Fruit fly (Drosophila melanogaster) whole organism, embryonic: ENCODE measurements around the gene cav.

Experiments used
- Atf-2 ChIP-seq: fragments of 200-800 bp; sonication (Bioruptor generic); optimal IDR thresholded peaks from 2 replicates; lab custom pipeline; 2016; ENCODE audit warnings: missing biosample characterization, missing genetic modification characterization
- Bdp1 ChIP-seq: fragments of 200-800 bp; sonication (Bioruptor generic); optimal IDR thresholded peaks from 3 replicates; lab custom pipeline; 2016; ENCODE audit warnings: missing biosample characterization, missing genetic modification characterization
- CG10274 ChIP-seq: fragments of 200-800 bp; sonication (Bioruptor generic); optimal IDR thresholded peaks from 3 replicates; lab custom pipeline; 2017; ENCODE audit warnings: missing biosample characterization, mild to moderate bottlenecking, missing genetic modification characterization
- CG10565 ChIP-seq: fragments of 200-800 bp; sonication (Bioruptor generic); optimal IDR thresholded peaks from 3 replicates; lab custom pipeline; 2016; ENCODE audit warnings: missing biosample characterization, mild to moderate bottlenecking, missing genetic modification characterization
- CG12769 ChIP-seq: fragments of 200-800 bp; sonication (Bioruptor generic); optimal IDR thresholded peaks from 2 replicates; lab custom pipeline; 2019; ENCODE audit warnings: missing biosample characterization, mild to moderate bottlenecking, missing genetic modification characterization, moderate library complexity
- CG13424 ChIP-seq: fragments of 200-800 bp; sonication (Bioruptor generic); optimal IDR thresholded peaks from 2 replicates; lab custom pipeline; 2019; ENCODE audit warnings: missing biosample characterization, mild to moderate bottlenecking, missing genetic modification characterization, moderate library complexity
- CG1647 ChIP-seq: fragments of 200-800 bp; sonication (Bioruptor generic); optimal IDR thresholded peaks from 3 replicates; lab custom pipeline; 2016; ENCODE audit warnings: missing biosample characterization, missing genetic modification characterization
- CG16815 ChIP-seq: fragments of 200-800 bp; sonication (Bioruptor generic); optimal IDR thresholded peaks from 3 replicates; lab custom pipeline; 2017; ENCODE audit warnings: missing biosample characterization, mild to moderate bottlenecking, missing genetic modification characterization
- CG2199 ChIP-seq: fragments of 200-800 bp; sonication (Bioruptor generic); IDR thresholded peaks from 3 replicates; pipeline ENCODE4 v1.3.6; 2022; ENCODE audit warnings: missing biosample characterization, missing genetic modification characterization
- CG30020 ChIP-seq: fragments of 200-800 bp; optimal IDR thresholded peaks from 2 replicates; lab custom pipeline; 2019; ENCODE audit warnings: missing biosample characterization, mild to moderate bottlenecking, missing genetic modification characterization, moderate library complexity
- CG31365 ChIP-seq: fragments of 200-800 bp; sonication (Bioruptor generic); optimal IDR thresholded peaks from 2 replicates; lab custom pipeline; 2018; ENCODE audit warnings: missing biosample characterization, mild to moderate bottlenecking, missing genetic modification characterization
- CG4730 ChIP-seq: fragments of 200-800 bp; sonication (Bioruptor generic); IDR thresholded peaks from 2 replicates; pipeline ENCODE4 v1.3.6; 2022; ENCODE audit warnings: missing biosample characterization, missing genetic modification characterization
- CG6654 ChIP-seq: fragments of 200-800 bp; sonication (Bioruptor generic); optimal IDR thresholded peaks from 2 replicates; lab custom pipeline; 2017; ENCODE audit warnings: missing biosample characterization, mild to moderate bottlenecking, missing genetic modification characterization
- CG6765 ChIP-seq: fragments of 200-800 bp; sonication (Bioruptor generic); optimal IDR thresholded peaks from 3 replicates; lab custom pipeline; 2017; ENCODE audit warnings: missing biosample characterization, mild to moderate bottlenecking, missing genetic modification characterization
- CG7372 ChIP-seq: fragments of 200-800 bp; sonication (Bioruptor generic); IDR thresholded peaks from 2 replicates; pipeline ENCODE4 v1.3.6; 2022; ENCODE audit warnings: missing biosample characterization, missing genetic modification characterization
- CG7786 ChIP-seq: fragments of 200-800 bp; sonication (Bioruptor generic); optimal IDR thresholded peaks from 2 replicates; lab custom pipeline; 2016; ENCODE audit warnings: missing biosample characterization, missing genetic modification characterization
- CG8281 ChIP-seq: fragments of 200-800 bp; sonication (Bioruptor generic); optimal IDR thresholded peaks from 2 replicates; lab custom pipeline; 2018; ENCODE audit warnings: missing biosample characterization, mild to moderate bottlenecking, missing genetic modification characterization, moderate library complexity
- CG8359 ChIP-seq: fragments of 200-800 bp; sonication (Bioruptor generic); optimal IDR thresholded peaks from 2 replicates; lab custom pipeline; 2017; ENCODE audit warnings: missing biosample characterization, mild to moderate bottlenecking, missing genetic modification characterization, borderline replicate concordance
- CG9797 ChIP-seq: fragments of 200-800 bp; sonication (Bioruptor generic); optimal IDR thresholded peaks from 3 replicates; lab custom pipeline; 2018; ENCODE audit warnings: missing biosample characterization, mild to moderate bottlenecking, missing genetic modification characterization
- CTCF ChIP-seq: fragments of 200-800 bp; sonication (Bioruptor generic); optimal IDR thresholded peaks from 2 replicates; lab custom pipeline; 2017; ENCODE audit warnings: missing biosample characterization, mild to moderate bottlenecking, missing genetic modification characterization, moderate library complexity
- Camta ChIP-seq: fragments of 200-800 bp; sonication (Bioruptor generic); optimal IDR thresholded peaks from 2 replicates; lab custom pipeline; 2016; ENCODE audit warnings: missing biosample characterization, missing genetic modification characterization
- D ChIP-seq, 2 experiments: fragments of 200-800 bp in 1 of 2; fragments of >200 bp in 1 of 2; sonication (Bioruptor generic) in 1 of 2; optimal IDR thresholded peaks; 2 replicates in 1 of 2; 3 replicates in 1 of 2; lab custom pipeline; 2017; ENCODE audit warnings: mild to moderate bottlenecking in 1 of 2, missing biosample characterization in 1 of 2, missing genetic modification characterization in 1 of 2, missing genetic modification reagents in 1 of 2
- D19A ChIP-seq: fragments of 200-800 bp; optimal IDR thresholded peaks from 3 replicates; lab custom pipeline; 2019; ENCODE audit warnings: missing biosample characterization, mild to moderate bottlenecking, missing genetic modification characterization, moderate library complexity
- Dek ChIP-seq: fragments of 200-800 bp; sonication (Bioruptor generic); optimal IDR thresholded peaks from 3 replicates; lab custom pipeline; 2019; ENCODE audit warnings: missing biosample characterization, mild to moderate bottlenecking, missing genetic modification characterization, moderate library complexity
- Drgx ChIP-seq: fragments of 200-800 bp; sonication (Bioruptor generic); IDR thresholded peaks from 2 replicates; pipeline ENCODE4 v1.3.6; 2022; ENCODE audit warnings: missing biosample characterization, missing genetic modification characterization
- Gsc ChIP-seq: fragments of 200-800 bp; sonication (Bioruptor generic); IDR thresholded peaks from 2 replicates; pipeline ENCODE4 v1.3.6; 2022; ENCODE audit warnings: missing biosample characterization, missing genetic modification characterization
- HHEX ChIP-seq: fragments of 200-800 bp; sonication (Bioruptor generic); optimal IDR thresholded peaks from 3 replicates; lab custom pipeline; 2017; ENCODE audit warnings: missing biosample characterization, mild to moderate bottlenecking, missing genetic modification characterization, missing genetic modification reagents
- Opbp ChIP-seq: fragments of 200-800 bp; sonication (Bioruptor generic); IDR thresholded peaks from 3 replicates; pipeline ENCODE4 v1.3.6; 2022; ENCODE audit warnings: missing biosample characterization, missing genetic modification characterization; ENCODE audit not compliant: partially characterized antibody
- Rfx ChIP-seq: fragments of 200-800 bp; sonication (Bioruptor generic); IDR thresholded peaks from 2 replicates; pipeline ENCODE4 v1.3.6; 2022; ENCODE audit warnings: missing biosample characterization, missing genetic modification characterization
- Sry-δ ChIP-seq: fragments of 200-800 bp; sonication (Bioruptor generic); optimal IDR thresholded peaks from 2 replicates; lab custom pipeline; 2016; ENCODE audit warnings: missing biosample characterization, missing genetic modification characterization
- YL-1 ChIP-seq: fragments of 200-800 bp; sonication (Bioruptor generic); optimal IDR thresholded peaks from 3 replicates; lab custom pipeline; 2017; ENCODE audit warnings: missing biosample characterization, mild to moderate bottlenecking, missing genetic modification characterization
- ab ChIP-seq: fragments of 200-800 bp; sonication (Bioruptor generic); optimal IDR thresholded peaks from 2 replicates; lab custom pipeline; 2016; ENCODE audit warnings: missing biosample characterization, missing genetic modification characterization
- ap ChIP-seq: fragments of 200-800 bp; sonication (Bioruptor generic); IDR thresholded peaks from 2 replicates; pipeline ENCODE4 v1.3.6; 2022; ENCODE audit warnings: missing biosample characterization, missing genetic modification characterization
- cad ChIP-seq: fragments of >200 bp; optimal IDR thresholded peaks from 2 replicates; lab custom pipeline; 2017; ENCODE audit warnings: missing biosample characterization, missing genetic modification characterization
- fd102C ChIP-seq: fragments of 200-800 bp; sonication (Bioruptor generic); optimal IDR thresholded peaks from 2 replicates; lab custom pipeline; 2018; ENCODE audit warnings: missing biosample characterization, mild to moderate bottlenecking, missing genetic modification characterization, moderate library complexity
- fd96Cb ChIP-seq: fragments of 200-800 bp; sonication (Bioruptor generic); optimal IDR thresholded peaks from 2 replicates; lab custom pipeline; 2018; ENCODE audit warnings: missing biosample characterization, mild to moderate bottlenecking, missing genetic modification characterization, moderate library complexity
- ftz-f1 ChIP-seq: fragments of 200-800 bp; sonication (Bioruptor generic); optimal IDR thresholded peaks from 2 replicates; lab custom pipeline; 2016; ENCODE audit warnings: missing biosample characterization, missing genetic modification characterization
- lilli ChIP-seq: fragments of 200-800 bp; sonication (Bioruptor generic); optimal IDR thresholded peaks from 3 replicates; lab custom pipeline; 2016; ENCODE audit warnings: missing biosample characterization, missing genetic modification characterization
- nmo ChIP-seq: fragments of 200-800 bp; sonication (Bioruptor generic); optimal IDR thresholded peaks from 2 replicates; lab custom pipeline; 2018; ENCODE audit warnings: missing biosample characterization, mild to moderate bottlenecking, missing genetic modification characterization, moderate library complexity
- org-1 ChIP-seq: fragments of 200-800 bp; sonication (Bioruptor generic); optimal IDR thresholded peaks from 2 replicates; lab custom pipeline; 2017; ENCODE audit warnings: missing biosample characterization, missing genetic modification characterization
- pnt ChIP-seq: fragments of 200-800 bp; sonication (Bioruptor generic); optimal IDR thresholded peaks from 3 replicates; lab custom pipeline; 2016; ENCODE audit warnings: missing biosample characterization, missing genetic modification characterization
- psq ChIP-seq: fragments of 200-800 bp; sonication (Bioruptor generic); optimal IDR thresholded peaks from 2 replicates; lab custom pipeline; 2017; ENCODE audit warnings: missing biosample characterization, missing genetic modification characterization
- salm ChIP-seq: fragments of 200-800 bp; sonication (Bioruptor generic); optimal IDR thresholded peaks from 2 replicates; lab custom pipeline; 2018; ENCODE audit warnings: missing biosample characterization, mild to moderate bottlenecking, missing genetic modification characterization
- sc ChIP-seq, 3 experiments: fragments of >200 bp in 2 of 3; fragments of 200-800 bp in 1 of 3; sonication (Bioruptor generic) in 1 of 3; optimal IDR thresholded peaks; 2 replicates in 2 of 3; 3 replicates in 1 of 3; lab custom pipeline; 2017; ENCODE audit warnings: mild to moderate bottlenecking in 1 of 3, missing biosample characterization in 1 of 3, missing genetic modification characterization in 1 of 3, missing genetic modification reagents in 1 of 3
- sens-2 ChIP-seq: fragments of 200-800 bp; sonication (Bioruptor generic); IDR thresholded peaks from 2 replicates; pipeline ENCODE4 v1.3.6; 2022; ENCODE audit warnings: missing biosample characterization, missing genetic modification characterization
- sima ChIP-seq: fragments of 200-800 bp; sonication (Bioruptor generic); optimal IDR thresholded peaks from 2 replicates; lab custom pipeline; 2016; ENCODE audit warnings: missing biosample characterization, missing genetic modification characterization
- slbo ChIP-seq: fragments of 200-800 bp; sonication (Bioruptor generic); IDR thresholded peaks from 2 replicates; pipeline ENCODE4 v1.3.6; 2022; ENCODE audit warnings: missing biosample characterization, missing genetic modification characterization
- slp2 ChIP-seq: fragments of 200-800 bp; sonication (Bioruptor generic); optimal IDR thresholded peaks from 2 replicates; lab custom pipeline; 2016; ENCODE audit warnings: missing biosample characterization, missing genetic modification characterization
- sna ChIP-seq: fragments of 200-800 bp; sonication (Bioruptor generic); IDR thresholded peaks from 2 replicates; pipeline ENCODE4 v1.3.6; 2022; ENCODE audit warnings: missing biosample characterization, missing genetic modification characterization; ENCODE audit not compliant: partially characterized antibody
- ttk ChIP-seq: fragments of 200-800 bp; sonication (Bioruptor generic); IDR thresholded peaks from 2 replicates; pipeline ENCODE4 v2.1.2; 2022; ENCODE audit warnings: missing biosample characterization, missing genetic modification characterization
- unc-4 ChIP-seq: fragments of 200-800 bp; sonication (Bioruptor generic); IDR thresholded peaks from 2 replicates; pipeline ENCODE4 v1.3.6; 2022; ENCODE audit warnings: missing biosample characterization, missing genetic modification characterization; ENCODE audit not compliant: partially characterized antibody

cav gene

dm6 chr3R:24188619-24189018, 32.3 kb upstream of the cav start, which contains the start of gene CG5515 (continued):
- TF ChIP-seq CG9797 (peak; percentile 46), ftz-f1 (GFP tag; lab: Kevin White, UChicago) (no peak), CG8281 (tag; lab: Kevin White, UChicago) (no peak), CG8359 (GFP tag; lab: Kevin White, UChicago) (no peak), Gsc (GFP tag; lab: Robert Waterston, UW) (0 out of 2 replicates have a peak, but pooled peaks have one; percentile 32), Rfx (GFP tag; lab: Robert Waterston, UW) (peak; percentile 86), CG7372 (GFP tag; lab: Robert Waterston, UW) (peak; percentile 80), ab (peak; percentile 33), salm (tag; lab: Kevin White, UChicago) (no peak), CG2199 (GFP tag; lab: Robert Waterston, UW) (no peak), CG12769 (tag; lab: Kevin White, UChicago) (peak; percentile 75), D19A (tag; lab: Kevin White, UChicago) (no peak), sima (GFP tag; lab: Kevin White, UChicago) (no peak), Sry-δ (peak; percentile 54), Dek (tag; lab: Kevin White, UChicago) (peak; percentile 29), HHEX (GFP tag; lab: Kevin White, UChicago) (no peak), nmo (peak; percentile 87), slbo (GFP tag; lab: Robert Waterston, UW) (peak; percentile 86), fd96Cb (tag; lab: Kevin White, UChicago) (peak; percentile 49), CG31365 (tag; lab: Kevin White, UChicago) (no peak), ap (GFP tag; lab: Robert Waterston, UW) (peak; percentile 50), slp2 (GFP tag; lab: Kevin White, UChicago) (peak; percentile 40), CG16815 (peak; percentile 69), CG6654 (no peak), Atf-2 (GFP tag; lab: Kevin White, UChicago) (peak; percentile 70), ttk (GFP tag; lab: Robert Waterston, UW) (peak; percentile 79), unc-4 (GFP tag; lab: Robert Waterston, UW) (peak; percentile 58), D (optimal IDR thresholded peaks at IDR 0.05; lab: Kevin White, UChicago) (no peak), D (GFP tag; optimal IDR thresholded peaks at IDR 0.05; lab: Kevin White, UChicago) (peak; percentile 30), CTCF (GFP tag; lab: Kevin White, UChicago) (no peak), sna (GFP tag; lab: Robert Waterston, UW) (peak; percentile 91), org-1 (GFP tag; lab: Kevin White, UChicago) (no peak), CG30020 (tag; lab: Kevin White, UChicago) (peak; percentile 55), CG10274 (GFP tag; lab: Kevin White, UChicago) (no peak), Camta (GFP tag; lab: Kevin White, UChicago) (no peak), Bdp1 (peak; percentile 76), YL-1 (peak; percentile 6), Opbp (GFP tag; lab: Robert Waterston, UW) (peak; percentile 69), CG10565 (GFP tag; lab: Kevin White, UChicago) (no peak), psq (GFP tag; lab: Kevin White, UChicago) (peak; percentile 26), lilli (GFP tag; lab: Kevin White, UChicago) (peak; percentile 88), CG13424 (tag; lab: Kevin White, UChicago) (peak; percentile 95), CG6765 (GFP tag; lab: Kevin White, UChicago) (no peak), pnt (peak; percentile 68), cad (GFP tag; lab: Kevin White, UChicago) (no peak), Drgx (peak; percentile 75), CG4730 (peak; percentile 75), CG1647 (peak; percentile 68), sens-2 (GFP tag; lab: Robert Waterston, UW) (peak; percentile 48; the same call in 1 of the 2 replicates), CG7786 (GFP tag; lab: Kevin White, UChicago) (peak; percentile 80), fd102C (GFP tag; lab: Kevin White, UChicago) (no peak), sc (optimal IDR thresholded peaks at IDR 0.05; lab: Kevin White, UChicago) (no peak), sc (GFP tag; optimal IDR thresholded peaks at IDR 0.05; lab: Kevin White, UChicago) (peak; percentile 20)
